Worm (Caenorhabditis elegans) whole organism, L1 larva: ENCODE results near the gene C51E3.9.

Experiments
- C16A3.4 ChIP-seq: fragments of 150-350 bp; optimal IDR thresholded peaks from 2 replicates; lab custom pipeline; 2014; ENCODE audit warnings: missing biosample characterization, missing genetic modification characterization
- Y116A8C.19 ChIP-seq: sonication (generic microtip); optimal IDR thresholded peaks from 2 replicates; lab custom pipeline; 2016; ENCODE audit warnings: missing compliant biosample characterization, missing genetic modification characterization, borderline replicate concordance
- ama-1 ChIP-seq: fragments of 150-350 bp; optimal IDR thresholded peaks from 2 replicates; lab custom pipeline; 2014
- ceh-8 ChIP-seq: fragments of 200-800 bp; sonication (Bioruptor generic); optimal IDR thresholded peaks from 2 replicates; lab custom pipeline; 2018; ENCODE audit warnings: mild to moderate bottlenecking, missing genetic modification characterization, moderate library complexity, missing compliant biosample characterization
- ces-1 ChIP-seq: fragments of 150-350 bp; optimal IDR thresholded peaks from 2 replicates; lab custom pipeline; 2014; ENCODE audit warnings: missing biosample characterization, missing genetic modification reagents, missing genetic modification characterization
- irx-1 ChIP-seq: sonication (generic microtip); optimal IDR thresholded peaks from 2 replicates; lab custom pipeline; 2016; ENCODE audit warnings: missing genetic modification characterization, missing compliant biosample characterization
- jun-1 ChIP-seq: fragments of 150-350 bp; optimal IDR thresholded peaks from 2 replicates; lab custom pipeline; 2014; ENCODE audit warnings: missing biosample characterization, missing genetic modification reagents, missing genetic modification characterization
- lin-15B ChIP-seq: fragments of 150-350 bp; sonication (generic microtip); optimal IDR thresholded peaks from 3 replicates; lab custom pipeline; 2014; ENCODE audit warnings: missing biosample characterization, missing genetic modification characterization
- lir-3 ChIP-seq: sonication (generic microtip); optimal IDR thresholded peaks from 2 replicates; lab custom pipeline; 2016; ENCODE audit warnings: mild to moderate bottlenecking, missing genetic modification characterization, moderate library complexity, missing compliant biosample characterization; ENCODE audit not compliant: poor library complexity
- mef-2 ChIP-seq: fragments of 150-350 bp; optimal IDR thresholded peaks from 2 replicates; lab custom pipeline; 2014; ENCODE audit warnings: missing biosample characterization, missing genetic modification characterization
- nhr-11 ChIP-seq: fragments of 150-350 bp; optimal IDR thresholded peaks from 2 replicates; lab custom pipeline; 2014; ENCODE audit warnings: missing biosample characterization, missing genetic modification characterization
- nhr-12 ChIP-seq: sonication (generic microtip); optimal IDR thresholded peaks from 2 replicates; lab custom pipeline; 2017; ENCODE audit warnings: missing biosample characterization, missing genetic modification characterization
- nhr-71 ChIP-seq: sonication (generic microtip); optimal IDR thresholded peaks from 2 replicates; lab custom pipeline; 2016; ENCODE audit warnings: mild to moderate bottlenecking, missing genetic modification characterization, moderate library complexity, missing compliant biosample characterization
- nhr-76 ChIP-seq: sonication (generic microtip); optimal IDR thresholded peaks from 2 replicates; lab custom pipeline; 2017; ENCODE audit warnings: missing biosample characterization, missing genetic modification characterization
- nhr-84 ChIP-seq: sonication (generic microtip); optimal IDR thresholded peaks from 2 replicates; lab custom pipeline; 2017; ENCODE audit warnings: missing biosample characterization, missing genetic modification characterization
- rnt-1 ChIP-seq: sonication (generic microtip); optimal IDR thresholded peaks from 2 replicates; lab custom pipeline; 2016; ENCODE audit warnings: mild to moderate bottlenecking, missing genetic modification characterization, moderate library complexity, missing compliant biosample characterization
- sup-37 ChIP-seq: fragments of 200-800 bp; sonication (Bioruptor generic); optimal IDR thresholded peaks from 2 replicates; lab custom pipeline; 2018; ENCODE audit warnings: mild to moderate bottlenecking, missing genetic modification characterization, missing compliant biosample characterization
- unc-130 ChIP-seq: fragments of 150-350 bp; optimal IDR thresholded peaks from 2 replicates; lab custom pipeline; 2017; ENCODE audit warnings: missing biosample characterization, missing genetic modification characterization, inconsistent platforms
- unc-30 ChIP-seq: sonication (generic microtip); optimal IDR thresholded peaks from 2 replicates; lab custom pipeline; 2017; ENCODE audit warnings: missing biosample characterization, missing genetic modification characterization
- vab-15 ChIP-seq: sonication (generic microtip); optimal IDR thresholded peaks from 2 replicates; lab custom pipeline; 2017; ENCODE audit warnings: missing genotype, mild to moderate bottlenecking, missing genetic modification characterization, missing compliant biosample characterization

Gene C51E3.9

DNA sequence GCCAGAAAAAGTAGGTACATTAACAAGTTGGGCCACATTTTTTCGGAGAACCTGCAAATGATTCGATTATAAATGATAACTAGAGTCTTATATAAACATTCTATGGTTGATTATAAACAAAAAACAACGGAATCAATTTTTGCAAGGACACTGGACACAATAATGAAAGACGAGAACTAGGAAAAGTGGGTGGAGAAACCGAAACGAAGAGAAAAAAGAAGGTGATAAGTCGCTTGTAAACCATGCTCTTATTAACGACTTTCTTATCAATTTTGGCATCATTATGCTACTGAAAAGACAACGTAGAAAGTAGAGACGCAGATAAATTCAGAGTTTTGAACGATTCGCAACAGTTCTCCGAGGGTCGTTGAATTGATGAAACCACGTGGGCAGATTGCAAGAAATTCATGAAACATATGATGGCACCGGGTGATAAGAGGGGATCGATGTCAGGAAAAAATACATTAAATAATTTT lies 44.4 kb downstream of the C51E3.9 start, which contains the start of gene ZK856.5 (continued):
- TF ChIP-seq nhr-71 (tag; lab: Kevin White, UChicago) (peak; percentile 22), nhr-11 (tag; lab: Kevin White, UChicago) (no peak), irx-1 (tag; lab: Kevin White, UChicago) (no peak), rnt-1 (tag; lab: Kevin White, UChicago) (no peak), unc-30 (tag; lab: Kevin White, UChicago) (no peak), lir-3 (tag; lab: Kevin White, UChicago) (no peak), nhr-12 (tag; lab: Kevin White, UChicago) (no peak)

DNA sequence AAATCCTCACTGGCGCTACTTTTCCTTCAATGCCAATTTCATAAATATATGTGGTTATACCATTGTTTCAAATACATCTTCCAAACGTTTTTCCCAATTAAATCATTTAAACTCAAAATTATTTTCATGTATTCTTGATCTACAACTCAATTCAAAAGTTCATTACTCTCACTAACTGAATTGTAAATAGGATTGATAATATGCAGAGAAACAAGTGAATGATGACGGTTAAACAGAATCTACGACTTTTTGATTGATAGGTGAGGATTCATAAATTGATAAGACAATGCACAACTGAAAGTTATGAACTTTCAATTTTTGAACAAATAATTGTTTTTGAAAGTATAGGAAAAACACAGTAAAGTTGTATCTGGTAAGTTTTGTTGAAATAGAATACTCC lies 45.5 kb downstream of the C51E3.9 start:
- TF ChIP-seq vab-15 (no peak), C16A3.4 (no peak), Y116A8C.19 (tag; lab: Kevin White, UChicago) (no peak), nhr-76 (tag; lab: Kevin White, UChicago) (no peak), ces-1 (GFP tag; lab: Kevin White, UChicago) (no peak), sup-37 (GFP tag; lab: Kevin White, UChicago) (no peak), jun-1 (tag; lab: Kevin White, UChicago) (no peak), mef-2 (no peak), unc-130 (tag; lab: Kevin White, UChicago) (no peak), rnt-1 (tag; lab: Kevin White, UChicago) (no peak), nhr-12 (tag; lab: Kevin White, UChicago) (no peak)
- TF ChIP-seq, all 84 proteins: peak for 0

DNA sequence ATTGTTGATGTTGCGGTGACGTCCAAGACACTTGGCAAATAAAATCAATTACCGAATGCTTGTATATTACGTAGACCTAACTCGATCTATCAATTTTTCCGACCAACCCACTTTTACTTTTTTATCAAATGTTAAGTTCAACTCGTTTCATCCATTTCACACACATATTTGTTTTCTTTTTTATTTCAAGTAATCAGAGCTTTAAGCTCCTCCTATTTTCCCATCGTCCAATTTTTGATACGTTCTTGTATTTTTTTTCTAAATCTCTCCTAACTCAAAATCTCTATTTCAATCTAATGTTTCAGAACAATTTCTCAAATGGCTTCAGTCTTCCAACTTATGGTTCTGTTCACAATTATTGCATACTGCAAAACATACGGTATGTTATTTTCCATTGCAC lies 52.6 kb downstream of the C51E3.9 start, which contains the start of gene ZK856.6:
Gene ZK856.6 (plus strand): TSS at position 301 of the 400 bp plus-strand sequence.
- TF ChIP-seq sup-37 (GFP tag; lab: Kevin White, UChicago) = no peak
- no peak for TF ChIP-seq ama-1 (lab: Kevin White, UChicago)
- TF ChIP-seq ceh-8 = no peak
- TF ChIP-seq nhr-84 (tag; lab: Kevin White, UChicago) = no peak
- no peak for TF ChIP-seq vab-15
- TF ChIP-seq lin-15B (tag; lab: Kevin White, UChicago) = no peak
